Fruit fly (Drosophila melanogaster): ENCODE measurements around the gene CG4151.
A peak's percentile ranks its signal among the peaks of the same experiment; 100 is the strongest.

Gene CG4151

DNA sequence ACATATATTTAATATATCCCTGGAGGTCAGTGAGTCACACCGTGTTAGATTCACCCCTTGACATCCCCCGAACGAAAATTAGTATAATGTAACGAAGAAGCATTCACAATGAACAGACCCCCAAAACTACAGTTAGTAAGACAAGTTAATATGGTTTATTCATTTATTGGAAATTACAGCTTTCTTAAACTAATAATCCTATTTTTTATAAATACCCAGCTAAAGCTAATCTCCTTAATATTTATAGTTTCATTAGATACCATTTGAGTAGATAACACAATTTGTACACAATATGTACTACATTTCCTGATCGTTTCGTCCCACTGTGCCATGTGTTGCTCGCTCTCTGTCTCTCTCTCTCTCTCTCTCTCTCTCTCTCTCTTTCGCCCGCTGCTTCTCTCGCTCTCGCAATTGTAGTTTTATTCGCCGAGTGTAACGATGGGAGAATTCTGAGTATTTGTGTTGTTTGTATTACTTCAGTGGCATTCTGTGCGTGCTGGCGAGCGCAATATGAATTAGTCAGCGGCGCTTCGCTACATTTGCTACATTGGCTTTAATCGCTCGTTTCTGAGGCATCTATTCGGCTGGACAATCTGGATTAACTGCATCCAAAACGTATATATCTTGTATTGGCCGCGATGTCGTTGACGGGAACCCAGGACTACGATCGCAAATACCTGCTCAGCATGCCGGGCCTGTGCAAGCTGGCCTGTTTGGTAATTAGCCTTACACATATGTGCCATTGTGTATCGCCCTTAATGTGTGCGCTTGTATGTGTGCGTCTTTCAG is 15.7 kb downstream of the CG4151 start (continued):
- TF ChIP-seq CG10669 (GFP tag; optimal IDR thresholded peaks at IDR 0.05) (no peak), Sox15 (GFP tag; optimal IDR thresholded peaks at IDR 0.05) (no peak), Smox (GFP tag; optimal IDR thresholded peaks at IDR 0.05) (peak; percentile 37), fkh (GFP tag; optimal IDR thresholded peaks at IDR 0.05) (peak; percentile 48), Eip75B (GFP tag; optimal IDR thresholded peaks at IDR 0.05) (peak; percentile 19), CG7368 (GFP tag; optimal IDR thresholded peaks at IDR 0.05) (no peak), dsx (GFP tag; optimal IDR thresholded peaks at IDR 0.05; ENCODE audit: poor library complexity, severe bottlenecking) (peak; percentile 33), Hr39 (GFP tag; optimal IDR thresholded peaks at IDR 0.05) (peak; percentile 16), Ets96B (tag; optimal IDR thresholded peaks at IDR 0.05) (peak; percentile 8), CG8119 (GFP tag; IDR thresholded peaks at IDR 0.05) (0 out of 3 replicates have a peak, but pooled peaks have one; percentile 13), Hr38 (GFP tag; optimal IDR thresholded peaks at IDR 0.05) (no peak), Lpt (GFP tag; optimal IDR thresholded peaks at IDR 0.05) (peak; percentile 53), CG11902 (GFP tag; optimal IDR thresholded peaks at IDR 0.05) (no peak), Sox102F (GFP tag; optimal IDR thresholded peaks at IDR 0.05) (peak; percentile 44), Eip93F (GFP tag; optimal IDR thresholded peaks at IDR 0.05) (no peak), CG4318 (GFP tag; optimal IDR thresholded peaks at IDR 0.05) (peak; percentile 40), cyc (GFP tag; optimal IDR thresholded peaks at IDR 0.05) (peak; percentile 9), CG11294 (GFP tag; IDR thresholded peaks at IDR 0.05) (no peak), CG6792 (GFP tag; optimal IDR thresholded peaks at IDR 0.05) (peak; percentile 21), achi (GFP tag; optimal IDR thresholded peaks at IDR 0.05) (peak; percentile 4), CG6276 (GFP tag; optimal IDR thresholded peaks at IDR 0.05) (peak; percentile 54), Met (GFP tag; optimal IDR thresholded peaks at IDR 0.05) (peak; percentile 61), CG3919 (GFP tag; optimal IDR thresholded peaks at IDR 0.05) (peak; percentile 31), fd59A (GFP tag; optimal IDR thresholded peaks at IDR 0.05) (no peak), topi (GFP tag; optimal IDR thresholded peaks at IDR 0.05) (peak; percentile 50), Ets21C (GFP tag; optimal IDR thresholded peaks at IDR 0.05) (no peak)

DNA sequence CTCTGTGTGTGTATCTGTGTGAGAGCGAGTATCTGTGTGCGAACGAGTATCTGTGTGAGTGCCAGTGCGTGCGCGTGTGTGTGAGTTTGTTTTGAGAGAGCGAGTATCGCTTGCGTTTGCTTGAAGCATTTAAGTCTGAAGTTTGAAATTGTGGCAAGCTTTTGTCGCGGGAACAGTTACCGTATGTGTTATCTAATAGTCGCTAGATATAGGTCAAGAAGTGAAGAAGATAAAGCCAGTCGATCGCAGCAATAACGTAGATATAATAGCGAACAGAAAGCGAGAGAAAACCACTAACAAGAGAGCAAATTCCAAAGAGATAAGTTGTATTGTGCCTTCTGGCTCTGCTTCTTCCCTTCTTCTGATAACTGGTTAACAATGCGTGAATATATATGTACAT is 16.9 kb downstream of the CG4151 start:
- TF ChIP-seq CG8319 (GFP tag; optimal IDR thresholded peaks at IDR 0.05) (no peak), Smox (GFP tag; optimal IDR thresholded peaks at IDR 0.05) (no peak), Ets96B (tag; optimal IDR thresholded peaks at IDR 0.05) (no peak), vri (GFP tag; optimal IDR thresholded peaks at IDR 0.05) (no peak), ss (GFP tag; optimal IDR thresholded peaks at IDR 0.05) (peak in 1 of 2 experiments; percentile 25), svp (GFP tag) (no peak), CG6163 (GFP tag; IDR thresholded peaks at IDR 0.05) (0 out of 3 replicates have a peak, but pooled peaks have one; percentile 23), Eip78C (GFP tag) (peak; percentile 66)

DNA sequence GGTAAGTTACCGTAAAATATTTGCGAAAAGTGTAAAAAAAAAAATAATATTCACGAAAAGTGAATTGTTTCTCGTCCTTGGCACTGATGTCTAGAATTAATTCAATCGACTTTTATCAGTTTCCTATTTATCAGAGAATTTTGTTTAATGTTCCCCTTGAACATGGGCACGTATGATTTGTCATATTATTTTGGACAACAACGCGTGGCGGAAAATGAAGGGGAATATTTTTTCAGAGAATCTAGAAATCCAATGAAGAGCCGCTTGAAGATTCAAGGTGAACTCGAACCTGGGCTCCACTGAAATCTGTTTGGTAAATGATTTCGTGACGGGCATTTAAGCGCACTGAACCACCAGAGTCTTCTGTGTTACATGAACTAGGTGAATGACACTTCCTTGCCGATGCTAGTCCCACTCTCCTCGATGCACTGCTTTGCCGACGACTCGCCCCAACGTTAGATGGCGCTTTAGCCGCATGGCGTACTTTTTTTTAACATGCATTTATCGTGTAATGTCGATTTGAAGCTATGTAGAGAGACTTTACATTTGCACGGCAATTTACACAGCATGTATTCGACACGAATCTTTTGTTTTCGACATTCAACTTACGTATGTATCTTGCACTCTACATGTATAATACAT is 23.1 kb downstream of the CG4151 start:
- TF ChIP-seq CG3919 (GFP tag; optimal IDR thresholded peaks at IDR 0.05) (peak; percentile 21), esn (GFP tag; optimal IDR thresholded peaks at IDR 0.05) (peak; percentile 12), CG11902 (GFP tag; optimal IDR thresholded peaks at IDR 0.05) (no peak), svp (GFP tag) (peak; percentile 71), CG10669 (GFP tag; optimal IDR thresholded peaks at IDR 0.05) (no peak), CG15336 (GFP tag; IDR thresholded peaks at IDR 0.05) (peak; percentile 32; the same call in 1 of the 2 replicates), Eip78C (GFP tag) (peak; percentile 43)
